Fruit fly (Drosophila melanogaster) whole organism, embryonic: ENCODE measurements around the gene CG9616.

ENCODE experiments used
- Blimp-1 ChIP-seq: fragments of 200-800 bp; sonication (Bioruptor generic); optimal IDR thresholded peaks from 3 replicates; lab custom pipeline; 2018; ENCODE audit warnings: missing biosample characterization, missing genetic modification characterization, mild to moderate bottlenecking, moderate library complexity, missing genetic modification reagents
- CG10274 ChIP-seq: fragments of 200-800 bp; sonication (Bioruptor generic); optimal IDR thresholded peaks from 3 replicates; lab custom pipeline; 2017; ENCODE audit warnings: missing biosample characterization, mild to moderate bottlenecking, missing genetic modification characterization
- CG12299 ChIP-seq: fragments of 200-800 bp; sonication (Bioruptor generic); optimal IDR thresholded peaks from 2 replicates; lab custom pipeline; 2018; ENCODE audit warnings: missing biosample characterization, mild to moderate bottlenecking, missing genetic modification characterization
- CG1233 ChIP-seq: fragments of 200-800 bp; sonication (Bioruptor generic); optimal IDR thresholded peaks from 4 replicates; lab custom pipeline; 2018; ENCODE audit warnings: missing biosample characterization, mild to moderate bottlenecking, missing genetic modification characterization
- CG12942 ChIP-seq: fragments of 200-800 bp; sonication (Bioruptor generic); optimal IDR thresholded peaks from 3 replicates; lab custom pipeline; 2016; ENCODE audit warnings: missing biosample characterization, missing genetic modification characterization
- CG15514 ChIP-seq: fragments of 200-800 bp; sonication (Bioruptor generic); optimal IDR thresholded peaks from 3 replicates; lab custom pipeline; 2017; ENCODE audit warnings: missing biosample characterization, missing genetic modification characterization, mild to moderate bottlenecking, moderate library complexity, missing genetic modification reagents
- CG2678 ChIP-seq: fragments of 200-800 bp; sonication (Bioruptor generic); optimal IDR thresholded peaks from 3 replicates; lab custom pipeline; 2019; ENCODE audit warnings: missing biosample characterization, mild to moderate bottlenecking, missing genetic modification characterization, moderate library complexity
- CG2712 ChIP-seq: fragments of 200-800 bp; optimal IDR thresholded peaks from 3 replicates; lab custom pipeline; 2019; ENCODE audit warnings: missing biosample characterization, mild to moderate bottlenecking, missing genetic modification characterization, moderate library complexity
- CG2875 ChIP-seq: fragments of 200-800 bp; sonication (Bioruptor generic); optimal IDR thresholded peaks from 2 replicates; lab custom pipeline; 2017; ENCODE audit warnings: missing biosample characterization, mild to moderate bottlenecking, missing genetic modification characterization, missing genetic modification reagents
- CG30403 ChIP-seq: fragments of 200-800 bp; sonication (Bioruptor generic); optimal IDR thresholded peaks from 3 replicates; lab custom pipeline; 2016; ENCODE audit warnings: missing biosample characterization, missing genetic modification characterization
- CG31441 ChIP-seq: fragments of 200-800 bp; sonication (Bioruptor generic); IDR thresholded peaks from 2 replicates; pipeline ENCODE4 v1.3.6; 2022; ENCODE audit warnings: missing biosample characterization, missing genetic modification characterization
- CG32532 ChIP-seq: fragments of 200-800 bp; sonication (Bioruptor generic); IDR thresholded peaks from 2 replicates; pipeline ENCODE4 v1.3.6; 2022; ENCODE audit warnings: missing biosample characterization, missing genetic modification characterization
- CG7372 ChIP-seq: fragments of 200-800 bp; sonication (Bioruptor generic); IDR thresholded peaks from 2 replicates; pipeline ENCODE4 v1.3.6; 2022; ENCODE audit warnings: missing biosample characterization, missing genetic modification characterization
- CG7963 ChIP-seq: fragments of 200-800 bp; sonication (Bioruptor generic); IDR thresholded peaks from 3 replicates; pipeline ENCODE4 v1.3.6; 2022; ENCODE audit warnings: missing biosample characterization, missing genetic modification characterization; ENCODE audit not compliant: partially characterized antibody
- CG8281 ChIP-seq: fragments of 200-800 bp; sonication (Bioruptor generic); optimal IDR thresholded peaks from 2 replicates; lab custom pipeline; 2018; ENCODE audit warnings: missing biosample characterization, mild to moderate bottlenecking, missing genetic modification characterization, moderate library complexity
- CG8359 ChIP-seq: fragments of 200-800 bp; sonication (Bioruptor generic); optimal IDR thresholded peaks from 2 replicates; lab custom pipeline; 2017; ENCODE audit warnings: missing biosample characterization, mild to moderate bottlenecking, missing genetic modification characterization, borderline replicate concordance
- CG8388 ChIP-seq: fragments of 200-800 bp; sonication (Bioruptor generic); optimal IDR thresholded peaks from 2 replicates; lab custom pipeline; 2019; ENCODE audit warnings: missing biosample characterization, mild to moderate bottlenecking, missing genetic modification characterization, moderate library complexity
- CG9609 ChIP-seq: fragments of 200-800 bp; sonication (Bioruptor generic); optimal IDR thresholded peaks from 3 replicates; lab custom pipeline; 2016; ENCODE audit warnings: missing biosample characterization, missing genetic modification characterization
- Deaf1 ChIP-seq: fragments of 200-800 bp; optimal IDR thresholded peaks from 3 replicates; lab custom pipeline; 2019; ENCODE audit warnings: missing biosample characterization, mild to moderate bottlenecking, missing genetic modification characterization, moderate library complexity
- Ets65A ChIP-seq: fragments of 200-800 bp; sonication (Bioruptor generic); peaks from one replicate; lab custom pipeline; 2016; ENCODE audit warnings: missing biosample characterization, missing genetic modification characterization
- HHEX ChIP-seq: fragments of 200-800 bp; sonication (Bioruptor generic); optimal IDR thresholded peaks from 3 replicates; lab custom pipeline; 2017; ENCODE audit warnings: missing biosample characterization, mild to moderate bottlenecking, missing genetic modification characterization, missing genetic modification reagents
- HLH3B ChIP-seq: fragments of 200-800 bp; sonication (Bioruptor generic); IDR thresholded peaks from 2 replicates; pipeline ENCODE4 v1.3.6; 2022; ENCODE audit warnings: missing biosample characterization, missing genetic modification characterization
- HLHmδ ChIP-seq: fragments of 200-800 bp; sonication (Bioruptor generic); optimal IDR thresholded peaks from 2 replicates; lab custom pipeline; 2018; ENCODE audit warnings: missing biosample characterization, mild to moderate bottlenecking, missing genetic modification characterization, moderate library complexity
- Hr3 ChIP-seq: fragments of 200-800 bp; sonication (Bioruptor generic); optimal IDR thresholded peaks from 3 replicates; lab custom pipeline; 2016; ENCODE audit warnings: missing biosample characterization, missing genetic modification characterization
- MTF-1 ChIP-seq: fragments of 200-800 bp; sonication (Bioruptor generic); optimal IDR thresholded peaks from 2 replicates; lab custom pipeline; 2018; ENCODE audit warnings: missing biosample characterization, mild to moderate bottlenecking, missing genetic modification characterization, borderline replicate concordance
- Meics ChIP-seq: fragments of 200-800 bp; sonication (Bioruptor generic); optimal IDR thresholded peaks from 2 replicates; lab custom pipeline; 2017; ENCODE audit warnings: missing biosample characterization, mild to moderate bottlenecking, missing genetic modification characterization
- Stat92E ChIP-seq, 3 experiments: fragments of >200 bp in 2 of 3; fragments of 200-800 bp in 1 of 3; sonication (Bioruptor generic) in 1 of 3; optimal IDR thresholded peaks; 2 replicates each; lab custom pipeline; 2017 to 2019; ENCODE audit warnings: missing biosample characterization in 3 of 3, missing genetic modification characterization in 3 of 3, mild to moderate bottlenecking in 1 of 3, moderate library complexity in 1 of 3
- YL-1 ChIP-seq: fragments of 200-800 bp; sonication (Bioruptor generic); optimal IDR thresholded peaks from 3 replicates; lab custom pipeline; 2017; ENCODE audit warnings: missing biosample characterization, mild to moderate bottlenecking, missing genetic modification characterization
- ato ChIP-seq: fragments of 200-800 bp; sonication (Bioruptor generic); IDR thresholded peaks from 2 replicates; pipeline ENCODE4 v1.3.6; 2022; ENCODE audit warnings: missing biosample characterization, missing genetic modification characterization; ENCODE audit not compliant: partially characterized antibody
- bab2 ChIP-seq: fragments of 200-800 bp; sonication (Bioruptor generic); optimal IDR thresholded peaks from 2 replicates; lab custom pipeline; 2016; ENCODE audit warnings: missing biosample characterization, missing genetic modification characterization
- br ChIP-seq: fragments of >200 bp; optimal IDR thresholded peaks from 2 replicates; lab custom pipeline; 2017
- cas ChIP-seq: fragments of 200-800 bp; sonication (Bioruptor generic); IDR thresholded peaks from 2 replicates; pipeline ENCODE4 v1.3.6; 2022; ENCODE audit warnings: missing biosample characterization, missing genetic modification characterization
- cwo ChIP-seq: fragments of 200-800 bp; sonication (Bioruptor generic); optimal IDR thresholded peaks from 3 replicates; lab custom pipeline; 2017; ENCODE audit warnings: missing biosample characterization, missing genetic modification characterization, mild to moderate bottlenecking, moderate library complexity, missing genetic modification reagents
- dan ChIP-seq: fragments of 200-800 bp; sonication (Bioruptor generic); IDR thresholded peaks from 2 replicates; pipeline ENCODE4 v1.3.6; 2022; ENCODE audit warnings: missing biosample characterization, missing genetic modification characterization
- eyg ChIP-seq: fragments of 200-800 bp; sonication (Bioruptor generic); optimal IDR thresholded peaks from 3 replicates; lab custom pipeline; 2016; ENCODE audit warnings: missing biosample characterization, missing genetic modification characterization
- fd64A ChIP-seq: fragments of 200-800 bp; sonication (Bioruptor generic); optimal IDR thresholded peaks from 3 replicates; lab custom pipeline; 2018; ENCODE audit warnings: missing biosample characterization, mild to moderate bottlenecking, missing genetic modification characterization
- fu2 ChIP-seq: fragments of 200-800 bp; sonication (Bioruptor generic); optimal IDR thresholded peaks from 2 replicates; lab custom pipeline; 2016; ENCODE audit warnings: missing biosample characterization, missing genetic modification characterization
- gem ChIP-seq: fragments of 200-800 bp; sonication (Bioruptor generic); optimal IDR thresholded peaks from 2 replicates; lab custom pipeline; 2019; ENCODE audit warnings: missing biosample characterization, mild to moderate bottlenecking, missing genetic modification characterization, moderate library complexity
- gt ChIP-seq: fragments of 200-800 bp; sonication (Bioruptor generic); IDR thresholded peaks from 2 replicates; pipeline ENCODE4 v1.3.6; 2022; ENCODE audit warnings: missing biosample characterization, missing genetic modification characterization
- hbn ChIP-seq: fragments of 200-800 bp; sonication (Bioruptor generic); IDR thresholded peaks from 2 replicates; pipeline ENCODE4 v1.3.6; 2022; ENCODE audit warnings: missing biosample characterization, missing genetic modification characterization; ENCODE audit not compliant: partially characterized antibody
- hth ChIP-seq: fragments of >200 bp; optimal IDR thresholded peaks from 2 replicates; lab custom pipeline; 2017; ENCODE audit warnings: inconsistent platforms
- mam ChIP-seq: fragments of 200-800 bp; sonication (Bioruptor generic); optimal IDR thresholded peaks from 3 replicates; lab custom pipeline; 2016; ENCODE audit warnings: missing biosample characterization, missing genetic modification characterization
- nerfin-1 ChIP-seq: fragments of 200-800 bp; sonication (Bioruptor generic); optimal IDR thresholded peaks from 3 replicates; lab custom pipeline; 2019; ENCODE audit warnings: missing biosample characterization, mild to moderate bottlenecking, missing genetic modification characterization, moderate library complexity
- nerfin-2 ChIP-seq: fragments of 200-800 bp; sonication (Bioruptor generic); IDR thresholded peaks from 2 replicates; pipeline ENCODE4 v1.3.6; 2022; ENCODE audit warnings: missing biosample characterization, missing genetic modification characterization; ENCODE audit not compliant: partially characterized antibody
- pzg ChIP-seq: fragments of 200-800 bp; sonication (Bioruptor generic); optimal IDR thresholded peaks from 3 replicates; lab custom pipeline; 2018; ENCODE audit warnings: missing biosample characterization, mild to moderate bottlenecking, missing genetic modification characterization, moderate library complexity
- sima ChIP-seq: fragments of 200-800 bp; sonication (Bioruptor generic); optimal IDR thresholded peaks from 2 replicates; lab custom pipeline; 2016; ENCODE audit warnings: missing biosample characterization, missing genetic modification characterization
- slp2 ChIP-seq: fragments of 200-800 bp; sonication (Bioruptor generic); optimal IDR thresholded peaks from 2 replicates; lab custom pipeline; 2016; ENCODE audit warnings: missing biosample characterization, missing genetic modification characterization
- ttk ChIP-seq: fragments of 200-800 bp; sonication (Bioruptor generic); IDR thresholded peaks from 2 replicates; pipeline ENCODE4 v2.1.2; 2022; ENCODE audit warnings: missing biosample characterization, missing genetic modification characterization
- wek ChIP-seq: fragments of 200-800 bp; sonication (Bioruptor generic); optimal IDR thresholded peaks from 3 replicates; lab custom pipeline; 2018; ENCODE audit warnings: missing biosample characterization, mild to moderate bottlenecking, missing genetic modification characterization, moderate library complexity
- zen ChIP-seq: fragments of 200-800 bp; sonication (Bioruptor generic); optimal IDR thresholded peaks from 3 replicates; lab custom pipeline; 2018; ENCODE audit warnings: missing biosample characterization, mild to moderate bottlenecking, missing genetic modification characterization, moderate library complexity
- zf30C ChIP-seq: fragments of 200-800 bp; sonication (Bioruptor generic); optimal IDR thresholded peaks from 3 replicates; lab custom pipeline; 2018; ENCODE audit warnings: missing biosample characterization, mild to moderate bottlenecking, missing genetic modification characterization

Gene CG9616

dm6 chr3R:14284422-14284760 lies 39.1 kb upstream of the CG9616 start (continued):
- TF ChIP-seq nerfin-1 (tag; lab: Kevin White, UChicago) (no peak), dan (GFP tag; lab: Robert Waterston, UW) (no peak), CG32532 (GFP tag; lab: Robert Waterston, UW) (no peak), ttk (GFP tag; lab: Robert Waterston, UW) (no peak), HLHmδ (GFP tag; lab: Kevin White, UChicago) (peak; percentile 58), cwo (GFP tag; lab: Kevin White, UChicago) (no peak), zen (no peak), CG7372 (no peak), YL-1 (GFP tag; lab: Kevin White, UChicago) (no peak), CG10274 (GFP tag; lab: Kevin White, UChicago) (no peak), eyg (GFP tag; lab: Kevin White, UChicago) (no peak), hth (lab: Kevin White, UChicago) (no peak), fd64A (peak; percentile 77), HHEX (GFP tag; lab: Kevin White, UChicago) (no peak), CG12299 (tag; lab: Kevin White, UChicago) (no peak), CG8388 (GFP tag; lab: Kevin White, UChicago) (peak; percentile 30), slp2 (GFP tag; lab: Kevin White, UChicago) (peak; percentile 2), CG15514 (GFP tag; lab: Kevin White, UChicago) (peak; percentile 13), Blimp-1 (peak; percentile 5), hbn (GFP tag; lab: Robert Waterston, UW) (no peak), nerfin-2 (GFP tag; lab: Robert Waterston, UW) (no peak), Ets65A (peak; percentile 81), gt (no peak), sima (GFP tag; lab: Kevin White, UChicago) (peak; percentile 4), Deaf1 (no peak), zf30C (GFP tag; lab: Kevin White, UChicago) (no peak), fu2 (GFP tag; lab: Kevin White, UChicago) (no peak), CG2712 (peak; percentile 24), Meics (GFP tag; lab: Kevin White, UChicago) (peak; percentile 1), CG12942 (GFP tag; lab: Kevin White, UChicago) (no peak), cas (GFP tag; lab: Robert Waterston, UW) (no peak), CG8359 (no peak), ato (GFP tag; lab: Robert Waterston, UW) (no peak), CG2678 (tag; lab: Kevin White, UChicago) (peak; percentile 27), CG9609 (GFP tag; lab: Kevin White, UChicago) (peak; percentile 16), CG2875 (GFP tag; lab: Kevin White, UChicago) (peak; percentile 36), bab2 (peak; percentile 35), CG1233 (GFP tag; lab: Kevin White, UChicago) (peak; percentile 30), gem (tag; lab: Kevin White, UChicago) (peak; percentile 51), Hr3 (GFP tag; lab: Kevin White, UChicago) (no peak), CG8281 (tag; lab: Kevin White, UChicago) (no peak), MTF-1 (GFP tag; lab: Kevin White, UChicago) (peak; percentile 60), Stat92E (GFP tag; optimal IDR thresholded peaks at IDR 0.05; lab: Kevin White, UChicago) (no peak), CG31441 (no peak), br (lab: Kevin White, UChicago) (no peak), CG7963 (GFP tag; lab: Robert Waterston, UW) (no peak), CG30403 (GFP tag; lab: Kevin White, UChicago) (no peak), HLH3B (GFP tag; lab: Robert Waterston, UW) (no peak), pzg (no peak), wek (peak; percentile 36), mam (GFP tag; lab: Kevin White, UChicago) (no peak)
